Fruit fly (Drosophila melanogaster) whole organism, embryonic: ENCODE data around the gene CG15498.
A peak's percentile ranks its signal among the peaks of the same experiment; 100 is the strongest.

Source experiments
- ATbp ChIP-seq: fragments of 200-800 bp; sonication (Bioruptor generic); optimal IDR thresholded peaks from 2 replicates; lab custom pipeline; 2017; ENCODE audit warnings: missing biosample characterization, mild to moderate bottlenecking, missing genetic modification characterization, missing genetic modification reagents
- Abd-B ChIP-seq: fragments of 200-800 bp; sonication (Bioruptor generic); optimal IDR thresholded peaks from 2 replicates; lab custom pipeline; 2018; ENCODE audit warnings: missing biosample characterization, mild to moderate bottlenecking, missing genetic modification characterization, moderate library complexity
- Adf1 ChIP-seq: fragments of 200-800 bp; sonication (Bioruptor generic); IDR thresholded peaks from 2 replicates; pipeline ENCODE4 v1.3.6; 2022; ENCODE audit warnings: missing biosample characterization, missing genetic modification characterization
- Awh ChIP-seq: fragments of 200-800 bp; sonication (Bioruptor generic); IDR thresholded peaks from 2 replicates; pipeline ENCODE4, ENCODE4 v1.3.6; 2022; ENCODE audit warnings: missing biosample characterization, missing genetic modification characterization
- Blimp-1 ChIP-seq: fragments of 200-800 bp; sonication (Bioruptor generic); optimal IDR thresholded peaks from 3 replicates; lab custom pipeline; 2018; ENCODE audit warnings: missing biosample characterization, missing genetic modification characterization, mild to moderate bottlenecking, moderate library complexity, missing genetic modification reagents
- CG12071 ChIP-seq: fragments of 200-800 bp; sonication (Bioruptor generic); optimal IDR thresholded peaks from 3 replicates; lab custom pipeline; 2018; ENCODE audit warnings: missing biosample characterization, mild to moderate bottlenecking, missing genetic modification characterization
- CG12219 ChIP-seq: fragments of 200-800 bp; sonication (Bioruptor generic); optimal IDR thresholded peaks from 3 replicates; lab custom pipeline; 2018; ENCODE audit warnings: missing biosample characterization, mild to moderate bottlenecking, missing genetic modification characterization
- CG12299 ChIP-seq: fragments of 200-800 bp; sonication (Bioruptor generic); optimal IDR thresholded peaks from 2 replicates; lab custom pipeline; 2018; ENCODE audit warnings: missing biosample characterization, mild to moderate bottlenecking, missing genetic modification characterization
- CG14860 ChIP-seq: fragments of 200-800 bp; sonication (Bioruptor generic); IDR thresholded peaks from 3 replicates; pipeline ENCODE4 v1.3.6; 2022; ENCODE audit warnings: missing biosample characterization, missing genetic modification characterization; ENCODE audit not compliant: partially characterized antibody
- CG15269 ChIP-seq: fragments of 200-800 bp; sonication (Bioruptor generic); optimal IDR thresholded peaks from 2 replicates; lab custom pipeline; 2018; ENCODE audit warnings: missing biosample characterization, mild to moderate bottlenecking, missing genetic modification characterization, moderate library complexity
- CG1647 ChIP-seq: fragments of 200-800 bp; sonication (Bioruptor generic); optimal IDR thresholded peaks from 3 replicates; lab custom pipeline; 2016; ENCODE audit warnings: missing biosample characterization, missing genetic modification characterization
- CG16815 ChIP-seq: fragments of 200-800 bp; sonication (Bioruptor generic); optimal IDR thresholded peaks from 3 replicates; lab custom pipeline; 2017; ENCODE audit warnings: missing biosample characterization, mild to moderate bottlenecking, missing genetic modification characterization
- CG17328 ChIP-seq: fragments of 200-800 bp; sonication (Bioruptor generic); IDR thresholded peaks from 2 replicates; pipeline ENCODE4 v1.3.6; 2022; ENCODE audit warnings: missing biosample characterization, missing genetic modification characterization
- CG17359 ChIP-seq: fragments of 200-800 bp; sonication (Bioruptor generic); optimal IDR thresholded peaks from 3 replicates; lab custom pipeline; 2018; ENCODE audit warnings: missing biosample characterization, mild to moderate bottlenecking, missing genetic modification characterization, moderate library complexity
- CG30403 ChIP-seq: fragments of 200-800 bp; sonication (Bioruptor generic); optimal IDR thresholded peaks from 3 replicates; lab custom pipeline; 2016; ENCODE audit warnings: missing biosample characterization, missing genetic modification characterization
- CG30431 ChIP-seq: fragments of 200-800 bp; sonication (Bioruptor generic); optimal IDR thresholded peaks from 2 replicates; lab custom pipeline; 2017; ENCODE audit warnings: missing biosample characterization, missing genetic modification characterization
- CG3407 ChIP-seq: fragments of 200-800 bp; sonication (Bioruptor generic); optimal IDR thresholded peaks from 2 replicates; lab custom pipeline; 2018; ENCODE audit warnings: missing biosample characterization, mild to moderate bottlenecking, missing genetic modification characterization
- CG4730 ChIP-seq: fragments of 200-800 bp; sonication (Bioruptor generic); IDR thresholded peaks from 2 replicates; pipeline ENCODE4 v1.3.6; 2022; ENCODE audit warnings: missing biosample characterization, missing genetic modification characterization
- CG7839 ChIP-seq: fragments of 200-800 bp; sonication (Bioruptor generic); optimal IDR thresholded peaks from 3 replicates; lab custom pipeline; 2018; ENCODE audit warnings: missing biosample characterization, mild to moderate bottlenecking, missing genetic modification characterization, moderate library complexity
- CG8290 ChIP-seq, 3 experiments: fragments of 200-800 bp; sonication (Bioruptor generic); optimal IDR thresholded peaks; 2 replicates each; lab custom pipeline; 2016 to 2019; ENCODE audit warnings: missing biosample characterization in 3 of 3, missing genetic modification characterization in 3 of 3, mild to moderate bottlenecking in 2 of 3, moderate library complexity in 1 of 3
- CG8924 ChIP-seq: fragments of 200-800 bp; optimal IDR thresholded peaks from 3 replicates; lab custom pipeline; 2019; ENCODE audit warnings: missing biosample characterization, mild to moderate bottlenecking, missing genetic modification characterization, moderate library complexity
- Camta ChIP-seq: fragments of 200-800 bp; sonication (Bioruptor generic); optimal IDR thresholded peaks from 2 replicates; lab custom pipeline; 2016; ENCODE audit warnings: missing biosample characterization, missing genetic modification characterization
- Drgx ChIP-seq: fragments of 200-800 bp; sonication (Bioruptor generic); IDR thresholded peaks from 2 replicates; pipeline ENCODE4 v1.3.6; 2022; ENCODE audit warnings: missing biosample characterization, missing genetic modification characterization
- Ets97D ChIP-seq: fragments of 200-800 bp; sonication (Bioruptor generic); optimal IDR thresholded peaks from 3 replicates; lab custom pipeline; 2016; ENCODE audit warnings: missing biosample characterization, missing genetic modification characterization
- HLH3B ChIP-seq: fragments of 200-800 bp; sonication (Bioruptor generic); IDR thresholded peaks from 2 replicates; pipeline ENCODE4 v1.3.6; 2022; ENCODE audit warnings: missing biosample characterization, missing genetic modification characterization
- HLH54F ChIP-seq: fragments of 200-800 bp; sonication (Bioruptor generic); optimal IDR thresholded peaks from 3 replicates; lab custom pipeline; 2016; ENCODE audit warnings: missing biosample characterization, missing genetic modification characterization
- Hand ChIP-seq: fragments of 200-800 bp; sonication (Bioruptor generic); optimal IDR thresholded peaks from 2 replicates; lab custom pipeline; 2017; ENCODE audit warnings: mild to moderate bottlenecking, missing biosample characterization, missing genetic modification reagents, missing genetic modification characterization
- Hr51 ChIP-seq, 2 experiments: fragments of 200-800 bp; sonication (Bioruptor generic); optimal IDR thresholded peaks; 2 replicates in 1 of 2; 3 replicates in 1 of 2; lab custom pipeline; 2016 to 2018; ENCODE audit warnings: missing biosample characterization in 2 of 2, missing genetic modification characterization in 2 of 2, mild to moderate bottlenecking in 1 of 2, moderate library complexity in 1 of 2
- Mrtf ChIP-seq: fragments of 200-800 bp; sonication (Bioruptor generic); IDR thresholded peaks from 3 replicates; pipeline ENCODE4 v1.3.6; 2022; ENCODE audit warnings: missing biosample characterization, missing genetic modification characterization
- Rfx ChIP-seq: fragments of 200-800 bp; sonication (Bioruptor generic); IDR thresholded peaks from 2 replicates; pipeline ENCODE4 v1.3.6; 2022; ENCODE audit warnings: missing biosample characterization, missing genetic modification characterization
- Sox100B ChIP-seq: fragments of 200-800 bp; sonication (Bioruptor generic); optimal IDR thresholded peaks from 3 replicates; lab custom pipeline; 2018; ENCODE audit warnings: missing biosample characterization, mild to moderate bottlenecking, missing genetic modification characterization
- Xbp1 ChIP-seq: fragments of 200-800 bp; sonication (Bioruptor generic); optimal IDR thresholded peaks from 3 replicates; lab custom pipeline; 2016; ENCODE audit warnings: missing biosample characterization, mild to moderate bottlenecking, missing genetic modification characterization
- ab ChIP-seq: fragments of 200-800 bp; sonication (Bioruptor generic); optimal IDR thresholded peaks from 2 replicates; lab custom pipeline; 2016; ENCODE audit warnings: missing biosample characterization, missing genetic modification characterization
- aop ChIP-seq: fragments of 200-800 bp; sonication (Bioruptor generic); IDR thresholded peaks from 2 replicates; pipeline ENCODE4 v1.3.6; 2022; ENCODE audit warnings: missing biosample characterization, missing genetic modification characterization
- chm ChIP-seq: fragments of 200-800 bp; sonication (Bioruptor generic); IDR thresholded peaks from 2 replicates; pipeline ENCODE4 v1.3.6; 2022; ENCODE audit warnings: missing biosample characterization, missing genetic modification characterization
- dmrt99B ChIP-seq: fragments of 200-800 bp; sonication (Bioruptor generic); optimal IDR thresholded peaks from 2 replicates; lab custom pipeline; 2018; ENCODE audit warnings: missing biosample characterization, mild to moderate bottlenecking, missing genetic modification characterization, moderate library complexity
- dpn ChIP-seq, 2 experiments: fragments of 200-800 bp; sonication (Bioruptor generic); optimal IDR thresholded peaks; 3 replicates each; lab custom pipeline; 2016; ENCODE audit warnings: missing biosample characterization in 2 of 2, missing genetic modification characterization in 2 of 2
- dysf ChIP-seq: fragments of 200-800 bp; sonication (Bioruptor generic); IDR thresholded peaks from 3 replicates; pipeline ENCODE4 v1.3.6; 2022; ENCODE audit warnings: missing biosample characterization, missing genetic modification characterization
- grau ChIP-seq: fragments of 200-800 bp; optimal IDR thresholded peaks from 3 replicates; lab custom pipeline; 2019; ENCODE audit warnings: missing biosample characterization, mild to moderate bottlenecking, missing genetic modification characterization, moderate library complexity
- hbn ChIP-seq: fragments of 200-800 bp; sonication (Bioruptor generic); IDR thresholded peaks from 2 replicates; pipeline ENCODE4 v1.3.6; 2022; ENCODE audit warnings: missing biosample characterization, missing genetic modification characterization; ENCODE audit not compliant: partially characterized antibody
- kay ChIP-seq: fragments of 200-800 bp; sonication (Bioruptor generic); optimal IDR thresholded peaks from 2 replicates; lab custom pipeline; 2016; ENCODE audit warnings: missing biosample characterization, missing genetic modification characterization
- nmo ChIP-seq: fragments of 200-800 bp; sonication (Bioruptor generic); optimal IDR thresholded peaks from 2 replicates; lab custom pipeline; 2018; ENCODE audit warnings: missing biosample characterization, mild to moderate bottlenecking, missing genetic modification characterization, moderate library complexity
- onecut ChIP-seq: fragments of 200-800 bp; sonication (Bioruptor generic); IDR thresholded peaks from 2 replicates; pipeline ENCODE4 v1.3.6; 2022; ENCODE audit warnings: missing biosample characterization, missing genetic modification characterization
- pfk ChIP-seq: fragments of 200-800 bp; sonication (Bioruptor generic); optimal IDR thresholded peaks from 2 replicates; lab custom pipeline; 2018; ENCODE audit warnings: missing biosample characterization, mild to moderate bottlenecking, missing genetic modification characterization, moderate library complexity
- seq ChIP-seq: fragments of 200-800 bp; sonication (Bioruptor generic); IDR thresholded peaks from 2 replicates; pipeline ENCODE4 v1.3.6; 2022; ENCODE audit warnings: missing biosample characterization, missing genetic modification characterization
- sisA ChIP-seq: fragments of 200-800 bp; sonication (Bioruptor generic); IDR thresholded peaks from 2 replicates; pipeline ENCODE4 v1.3.6; 2022; ENCODE audit warnings: missing biosample characterization, missing genetic modification characterization
- tin ChIP-seq: fragments of 200-800 bp; sonication (Bioruptor generic); optimal IDR thresholded peaks from 3 replicates; lab custom pipeline; 2016; ENCODE audit warnings: missing biosample characterization, missing genetic modification characterization
- trem ChIP-seq: fragments of 200-800 bp; optimal IDR thresholded peaks from 3 replicates; lab custom pipeline; 2019; ENCODE audit warnings: missing biosample characterization, mild to moderate bottlenecking, missing genetic modification characterization, moderate library complexity
- ttk ChIP-seq: fragments of 200-800 bp; sonication (Bioruptor generic); IDR thresholded peaks from 2 replicates; pipeline ENCODE4 v2.1.2; 2022; ENCODE audit warnings: missing biosample characterization, missing genetic modification characterization
- vnd ChIP-seq: fragments of 200-800 bp; sonication (Bioruptor generic); IDR thresholded peaks from 3 replicates; pipeline ENCODE4 v1.3.6; 2022; ENCODE audit warnings: missing biosample characterization, missing genetic modification characterization; ENCODE audit not compliant: partially characterized antibody

Gene CG15498

DNA sequence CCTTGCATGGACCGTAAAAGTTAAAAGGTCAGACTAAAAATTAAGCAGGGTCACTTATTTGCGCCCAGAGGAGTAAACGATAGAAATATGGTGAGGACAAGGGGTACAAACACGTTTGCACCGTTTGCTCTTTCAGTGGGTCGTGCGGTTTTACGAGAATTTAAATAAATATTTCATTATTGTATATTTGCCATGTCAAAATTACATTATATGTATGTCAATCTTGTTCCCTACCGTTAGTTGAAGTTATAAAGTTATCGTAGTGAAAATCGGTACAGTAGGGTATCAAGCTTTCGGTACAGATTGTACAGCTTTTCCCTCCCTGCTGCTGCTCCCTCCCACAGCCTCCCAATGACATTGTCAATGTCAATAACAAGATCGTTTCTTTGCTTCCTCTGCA, 28.9 kb upstream of the CG15498 start (continued):
- TF ChIP-seq Camta (GFP tag; lab: Kevin White, UChicago) (no peak), CG8290 (GFP tag; optimal IDR thresholded peaks at IDR 0.05; lab: Kevin White, UChicago) (no peak), CG8290 (tag; optimal IDR thresholded peaks at IDR 0.05; lab: Kevin White, UChicago) (peak in 1 of 2 experiments; percentile 40), nmo (GFP tag; lab: Kevin White, UChicago) (peak; percentile 12), CG14860 (GFP tag; lab: Robert Waterston, UW) (no peak), Blimp-1 (peak; percentile 34), dysf (GFP tag; lab: Robert Waterston, UW) (peak; percentile 46; the same call in 1 of the 3 replicates), CG30431 (GFP tag; lab: Kevin White, UChicago) (peak; percentile 8), Sox100B (GFP tag; lab: Kevin White, UChicago) (peak; percentile 35), Rfx (GFP tag; lab: Robert Waterston, UW) (0 out of 2 replicates have a peak, but pooled peaks have one; percentile 6), CG7839 (tag; lab: Kevin White, UChicago) (peak; percentile 35), Hr51 (GFP tag; optimal IDR thresholded peaks at IDR 0.05; lab: Kevin White, UChicago) (peak in 1 of 2 experiments; percentile 33), CG4730 (GFP tag; lab: Robert Waterston, UW) (0 out of 2 replicates have a peak, but pooled peaks have one; percentile 8), Adf1 (GFP tag; lab: Robert Waterston, UW) (no peak), CG8924 (tag; lab: Kevin White, UChicago) (no peak), ttk (GFP tag; lab: Robert Waterston, UW) (peak; percentile 32; the same call in 1 of the 2 replicates), hbn (GFP tag; lab: Robert Waterston, UW) (no peak), CG12299 (no peak), chm (0 out of 2 replicates have a peak, but pooled peaks have one; percentile 40), ATbp (GFP tag; lab: Kevin White, UChicago) (peak; percentile 49), Drgx (peak; percentile 65; the same call in 1 of the 2 replicates), CG30403 (GFP tag; lab: Kevin White, UChicago) (peak; percentile 9), trem (peak; percentile 12), vnd (no peak), ab (GFP tag; lab: Kevin White, UChicago) (no peak), CG16815 (GFP tag; lab: Kevin White, UChicago) (no peak), grau (tag; lab: Kevin White, UChicago) (peak; percentile 14), Awh (GFP tag; lab: Robert Waterston, UW) (0 out of 2 replicates have a peak, but pooled peaks have one; percentile 19), CG17328 (0 out of 2 replicates have a peak, but pooled peaks have one; percentile 25), seq (GFP tag; lab: Robert Waterston, UW) (no peak), CG1647 (GFP tag; lab: Kevin White, UChicago) (no peak), sisA (peak; percentile 38; the same call in 1 of the 2 replicates), Ets97D (GFP tag; lab: Kevin White, UChicago) (no peak), kay (GFP tag; lab: Kevin White, UChicago) (no peak), CG15269 (peak; percentile 27), HLH3B (GFP tag; lab: Robert Waterston, UW) (0 out of 2 replicates have a peak, but pooled peaks have one; percentile 40), Hand (GFP tag; lab: Kevin White, UChicago) (no peak), pfk (GFP tag; lab: Kevin White, UChicago) (no peak), CG12071 (GFP tag; lab: Kevin White, UChicago) (no peak), aop (GFP tag; lab: Robert Waterston, UW) (no peak), HLH54F (GFP tag; lab: Kevin White, UChicago) (no peak), Mrtf (no peak), dmrt99B (peak; percentile 52), Xbp1 (GFP tag; lab: Kevin White, UChicago) (peak; percentile 14), CG12219 (GFP tag; lab: Kevin White, UChicago) (peak; percentile 23), tin (GFP tag; lab: Kevin White, UChicago) (no peak), CG3407 (GFP tag; lab: Kevin White, UChicago) (peak; percentile 20), dpn (GFP tag; optimal IDR thresholded peaks at IDR 0.05; lab: Kevin White, UChicago) (no peak), CG17359 (peak; percentile 25), Abd-B (no peak), onecut (GFP tag; lab: Robert Waterston, UW) (no peak)
